Worm (Caenorhabditis elegans) whole organism, L4 larva: ENCODE data around the gene F53H2.3.
A peak's percentile ranks its signal among the peaks of the same experiment; 100 is the strongest.

Experiments
- D1046.2 ChIP-seq: fragments of 200-800 bp; sonication (Bioruptor generic); IDR thresholded peaks from 2 replicates; pipeline ENCODE4 v1.3.6; 2022; ENCODE audit warnings: missing genetic modification characterization, missing compliant biosample characterization
- F26F4.8 ChIP-seq: fragments of 200-800 bp; sonication (Bioruptor generic); conservative IDR thresholded peaks from 2 replicates; pipeline ENCODE4 v1.3.6; 2022; ENCODE audit warnings: missing genetic modification characterization, missing compliant biosample characterization
- F44E2.7 ChIP-seq: fragments of 200-800 bp; sonication (Bioruptor generic); IDR thresholded peaks from 2 replicates; pipeline ENCODE4 v2.1.2; 2022; ENCODE audit warnings: missing genetic modification characterization, missing compliant biosample characterization
- R02D3.7 ChIP-seq: fragments of 150-350 bp; sonication (generic microtip); optimal IDR thresholded peaks from 3 replicates; lab custom pipeline; 2014; ENCODE audit warnings: missing biosample characterization, missing genetic modification characterization
- T26A8.4 ChIP-seq: fragments of 200-800 bp; sonication (Bioruptor generic); IDR thresholded peaks from 2 replicates; pipeline ENCODE4 v1.3.6; 2022; ENCODE audit warnings: missing genetic modification characterization, missing compliant biosample characterization
- Y105C5A.15 ChIP-seq: fragments of 200-800 bp; sonication (Bioruptor generic); IDR thresholded peaks from 2 replicates; pipeline ENCODE4 v1.3.6; 2022; ENCODE audit warnings: missing genetic modification characterization, missing compliant biosample characterization
- Y48G9A.11 ChIP-seq: fragments of 200-800 bp; sonication (Bioruptor generic); IDR thresholded peaks from 2 replicates; pipeline ENCODE4 v1.3.6; 2022; ENCODE audit warnings: missing genetic modification reagents, missing genetic modification characterization, missing compliant biosample characterization
- Y5F2A.4 ChIP-seq: fragments of 200-800 bp; sonication (Bioruptor generic); optimal IDR thresholded peaks from 2 replicates; lab custom pipeline; 2018; ENCODE audit warnings: mild to moderate bottlenecking, missing genetic modification characterization, missing compliant biosample characterization
- ZK546.5 ChIP-seq, 2 experiments: sonication (generic microtip); optimal IDR thresholded peaks; 2 replicates each; lab custom pipeline; 2017; ENCODE audit warnings: missing biosample characterization in 2 of 2, missing genetic modification characterization in 2 of 2
- aly-2 ChIP-seq: sonication (generic microtip); optimal IDR thresholded peaks from 2 replicates; lab custom pipeline; 2018; ENCODE audit warnings: missing biosample characterization, missing genetic modification characterization
- ceh-20 ChIP-seq: fragments of 200-800 bp; sonication (Bioruptor generic); IDR thresholded peaks from 2 replicates; pipeline ENCODE4 v1.3.6; 2022; ENCODE audit warnings: missing genetic modification reagents, missing genetic modification characterization, missing compliant biosample characterization
- ceh-44 ChIP-seq: fragments of 200-800 bp; sonication (Bioruptor generic); IDR thresholded peaks from 2 replicates; pipeline ENCODE4 v1.3.6; 2022; ENCODE audit warnings: missing genetic modification reagents, missing genetic modification characterization, missing compliant biosample characterization
- ceh-82 ChIP-seq: sonication (generic microtip); optimal IDR thresholded peaks from 2 replicates; lab custom pipeline; 2017; ENCODE audit warnings: missing biosample characterization, missing genetic modification characterization
- daf-16 ChIP-seq, 3 experiments: sonication (generic microtip); optimal IDR thresholded peaks; 2 replicates each; lab custom pipeline; 2016 to 2017; ENCODE audit warnings: missing genetic modification characterization in 3 of 3, missing genetic modification reagents in 3 of 3, mild to moderate bottlenecking in 2 of 3, missing compliant biosample characterization in 2 of 3, missing biosample characterization in 1 of 3, moderate library complexity in 1 of 3
- daf-8 ChIP-seq: fragments of 200-800 bp; sonication (Bioruptor generic); IDR thresholded peaks from 2 replicates; pipeline ENCODE4 v1.3.6; 2022; ENCODE audit warnings: missing genetic modification characterization, missing compliant biosample characterization
- dmd-9 ChIP-seq: fragments of 200-800 bp; sonication (Bioruptor generic); IDR thresholded peaks from 2 replicates; pipeline ENCODE4 v1.3.6; 2022; ENCODE audit warnings: missing genetic modification reagents, missing genetic modification characterization, missing compliant biosample characterization
- duxl-1 ChIP-seq: sonication (generic microtip); optimal IDR thresholded peaks from 2 replicates; lab custom pipeline; 2016; ENCODE audit warnings: mild to moderate bottlenecking, missing genetic modification characterization, moderate library complexity, missing compliant biosample characterization; ENCODE audit not compliant: poor library complexity
- dve-1 ChIP-seq: sonication (generic microtip); optimal IDR thresholded peaks from 2 replicates; lab custom pipeline; 2017; ENCODE audit warnings: antibody characterized with exemption, mild to moderate bottlenecking, missing genetic modification characterization, missing compliant biosample characterization; ENCODE audit not compliant: insufficient read depth
- egl-27 ChIP-seq: sonication (generic microtip); optimal IDR thresholded peaks from 3 replicates; lab custom pipeline; 2017; ENCODE audit warnings: missing biosample characterization, missing genetic modification reagents, missing genetic modification characterization
- egl-43 ChIP-seq: fragments of 200-800 bp; sonication (Bioruptor generic); IDR thresholded peaks from 2 replicates; pipeline ENCODE4 v1.3.6; 2022; ENCODE audit warnings: missing genetic modification reagents, missing genetic modification characterization, missing compliant biosample characterization
- hlh-11 ChIP-seq: fragments of 200-800 bp; sonication (Bioruptor generic); optimal IDR thresholded peaks from 2 replicates; lab custom pipeline; 2018; ENCODE audit warnings: mild to moderate bottlenecking, missing genetic modification characterization, missing compliant biosample characterization
- hmg-1.1 ChIP-seq: fragments of 200-800 bp; sonication (Bioruptor generic); IDR thresholded peaks from 2 replicates; pipeline ENCODE4 v1.3.6; 2022; ENCODE audit warnings: missing genetic modification reagents, missing genetic modification characterization, missing compliant biosample characterization
- lim-7 ChIP-seq: fragments of 200-800 bp; sonication (Bioruptor generic); IDR thresholded peaks from 2 replicates; pipeline ENCODE4 v1.3.6; 2022; ENCODE audit warnings: missing genetic modification characterization, missing compliant biosample characterization
- lin-15B ChIP-seq: fragments of 150-350 bp; sonication (generic microtip); optimal IDR thresholded peaks from 3 replicates; lab custom pipeline; 2014; ENCODE audit warnings: missing biosample characterization, missing genetic modification characterization
- lin-39 ChIP-seq: fragments of 150-350 bp; optimal IDR thresholded peaks from 2 replicates; lab custom pipeline; 2014; ENCODE audit warnings: missing biosample characterization, missing genetic modification reagents, missing genetic modification characterization
- nhr-102 ChIP-seq: sonication (generic microtip); optimal IDR thresholded peaks from 2 replicates; lab custom pipeline; 2016; ENCODE audit warnings: mild to moderate bottlenecking, missing genetic modification characterization, moderate library complexity, missing compliant biosample characterization
- nhr-111 ChIP-seq: fragments of 200-800 bp; sonication (Bioruptor generic); optimal IDR thresholded peaks from 2 replicates; lab custom pipeline; 2018; ENCODE audit warnings: mild to moderate bottlenecking, missing genetic modification characterization, missing compliant biosample characterization
- nhr-237 ChIP-seq: sonication (generic microtip); optimal IDR thresholded peaks from 2 replicates; lab custom pipeline; 2017; ENCODE audit warnings: missing biosample characterization, missing genetic modification characterization
- nhr-25 ChIP-seq: sonication (generic microtip); optimal IDR thresholded peaks from 2 replicates; lab custom pipeline; 2017; ENCODE audit warnings: missing genetic modification characterization, mild to moderate bottlenecking, missing compliant biosample characterization, antibody characterized with exemption, moderate library complexity, borderline replicate concordance; ENCODE audit not compliant: insufficient read depth
- nhr-28 ChIP-seq: fragments of 150-350 bp; optimal IDR thresholded peaks from 2 replicates; lab custom pipeline; 2014; ENCODE audit warnings: missing biosample characterization, missing genetic modification characterization
- nhr-41 ChIP-seq: fragments of 200-800 bp; sonication (Bioruptor generic); IDR thresholded peaks from 2 replicates; pipeline ENCODE4 v1.3.6; 2022; ENCODE audit warnings: missing genetic modification reagents, missing genetic modification characterization, missing compliant biosample characterization
- pha-4 ChIP-seq, 2 experiments: fragments of 150-350 bp in 1 of 2; fragments of 200-800 bp in 1 of 2; sonication (Bioruptor generic) in 1 of 2; IDR thresholded peaks in 1 of 2; optimal IDR thresholded peaks in 1 of 2; 2 replicates each; pipeline versions ENCODE4 v1.3.6 to Lab custom; 2014 to 2022; ENCODE audit warnings: missing genetic modification characterization in 2 of 2, missing genetic modification reagents in 2 of 2, missing biosample characterization in 1 of 2, missing compliant biosample characterization in 1 of 2
- sdz-12 ChIP-seq: fragments of 200-800 bp; sonication (Bioruptor generic); optimal IDR thresholded peaks from 2 replicates; lab custom pipeline; 2018; ENCODE audit warnings: mild to moderate bottlenecking, missing genetic modification characterization, missing compliant biosample characterization
- skn-1 ChIP-seq: fragments of 150-350 bp; optimal IDR thresholded peaks from 2 replicates; lab custom pipeline; 2014; ENCODE audit warnings: missing biosample characterization, missing genetic modification characterization
- tag-97 ChIP-seq: fragments of 200-800 bp; sonication (Bioruptor generic); IDR thresholded peaks from 2 replicates; pipeline ENCODE4 v1.3.6; 2022; ENCODE audit warnings: missing genetic modification characterization, missing compliant biosample characterization
- unc-130 ChIP-seq: sonication (generic microtip); optimal IDR thresholded peaks from 2 replicates; lab custom pipeline; 2016; ENCODE audit warnings: missing genetic modification reagents, missing genetic modification characterization, missing compliant biosample characterization
- unc-62 ChIP-seq, 3 experiments: fragments of 150-350 bp in 1 of 3; sonication (generic microtip); optimal IDR thresholded peaks in 2 of 3; peaks in 1 of 3; 1 replicate in 1 of 3; 2 replicates in 2 of 3; lab custom pipeline; 2014 to 2017; ENCODE audit warnings: missing biosample characterization in 3 of 3, missing genetic modification characterization in 3 of 3, missing genetic modification reagents in 3 of 3, missing genotype in 1 of 3
- zag-1 ChIP-seq: fragments of 150-350 bp; optimal IDR thresholded peaks from 2 replicates; lab custom pipeline; 2014; ENCODE audit warnings: missing biosample characterization, missing genetic modification characterization
- zfp-3 ChIP-seq: fragments of 200-800 bp; sonication (Bioruptor generic); conservative IDR thresholded peaks from 2 replicates; pipeline ENCODE4 v1.3.6; 2022; ENCODE audit warnings: missing genetic modification reagents, missing genetic modification characterization, missing compliant biosample characterization

The F53H2.3 gene

DNA sequence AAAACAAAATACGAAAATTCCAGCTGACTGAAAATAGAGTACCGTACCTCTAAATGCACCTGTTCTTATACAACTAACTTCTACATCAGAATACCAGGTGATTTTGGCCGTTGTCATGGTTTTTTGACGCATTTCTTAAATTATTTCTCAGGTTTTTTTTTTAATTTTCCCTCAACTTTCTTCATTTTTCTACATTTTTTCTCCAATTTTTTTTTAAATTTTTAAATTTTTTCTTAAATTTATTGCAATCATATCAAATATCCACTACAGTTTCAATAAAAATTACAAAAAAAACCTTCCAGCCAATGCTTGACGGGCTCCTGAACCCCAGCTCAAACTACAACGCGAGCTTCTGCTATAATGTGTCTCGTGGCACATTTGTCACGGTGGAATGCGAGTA is 60.4 kb downstream of the F53H2.3 start, which contains the start of gene K02E2.1:
TSS of gene K02E2.1 (plus strand) at position 301 of the 400 bp plus-strand sequence.
- TF ChIP-seq unc-130 (GFP tag; lab: Kevin White, UChicago) (no peak), egl-27 (tag; lab: Kevin White, UChicago) (no peak), Y5F2A.4 (no peak), lin-39 (tag; lab: Kevin White, UChicago) (no peak), Y105C5A.15 (GFP tag; lab: Robert Waterston, UW) (no peak), duxl-1 (tag; lab: Kevin White, UChicago) (no peak), nhr-25 (tag; lab: Kevin White, UChicago) (no peak), ceh-44 (no peak), lin-15B (tag; lab: Kevin White, UChicago) (no peak), unc-62 (GFP tag; optimal IDR thresholded peaks at IDR 0.05 in 1 of 2; lab: Kevin White, UChicago) (no peak), unc-62 (tag; optimal IDR thresholded peaks at IDR 0.05; lab: Kevin White, UChicago) (no peak), dmd-9 (GFP tag; lab: Robert Waterston, UW) (no peak), tag-97 (GFP tag; lab: Robert Waterston, UW) (no peak), nhr-237 (tag; lab: Kevin White, UChicago) (no peak), pha-4 (GFP tag; IDR thresholded peaks at IDR 0.05; lab: Robert Waterston, UW) (no peak), pha-4 (tag; optimal IDR thresholded peaks at IDR 0.05; lab: Kevin White, UChicago) (no peak), nhr-111 (GFP tag; lab: Kevin White, UChicago) (no peak)
- TF ChIP-seq, all 104 proteins: peak for 0

DNA sequence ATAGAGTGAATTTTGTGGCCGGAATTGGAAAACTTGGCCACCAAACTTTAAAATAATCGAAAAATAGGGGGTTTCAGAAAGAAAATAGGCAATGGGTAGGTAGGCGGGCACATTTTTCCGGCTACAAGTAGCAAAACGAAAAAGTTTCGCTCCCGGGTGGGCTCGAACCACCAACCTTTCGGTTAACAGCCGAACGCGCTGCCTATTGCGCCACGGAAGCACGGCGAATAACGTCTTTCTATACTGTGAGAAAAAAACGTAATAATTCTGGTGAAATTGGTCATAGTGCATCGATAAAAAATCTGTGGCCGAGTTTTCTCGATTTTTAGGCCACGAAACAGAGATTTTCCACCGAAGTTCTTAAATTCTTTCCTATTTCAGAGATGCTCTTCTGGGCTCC is 61.2 kb downstream of the F53H2.3 start:
- TF ChIP-seq F26F4.8 (GFP tag; lab: Robert Waterston, UW), result no peak
- no peak for TF ChIP-seq Y48G9A.11 (GFP tag; lab: Robert Waterston, UW)
- no peak for TF ChIP-seq hlh-11 (tag; lab: Kevin White, UChicago)
- TF ChIP-seq zfp-3 (GFP tag; lab: Robert Waterston, UW), result no peak
- no peak for TF ChIP-seq skn-1 (tag; lab: Kevin White, UChicago)
- 0 out of 2 replicates have a peak, but pooled peaks have one; percentile 18 for TF ChIP-seq daf-8 (GFP tag; lab: Robert Waterston, UW)
- no peak for TF ChIP-seq hmg-1.1
- no peak for TF ChIP-seq dve-1
- TF ChIP-seq T26A8.4 (GFP tag; lab: Robert Waterston, UW), result no peak
- TF ChIP-seq daf-16 (GFP tag; optimal IDR thresholded peaks at IDR 0.05; lab: Kevin White, UChicago), result peak in 1 of 2 experiments; percentile 50
- peak; percentile 10 for TF ChIP-seq daf-16 (tag; optimal IDR thresholded peaks at IDR 0.05; lab: Kevin White, UChicago)
- TF ChIP-seq D1046.2 (GFP tag; lab: Robert Waterston, UW), result peak; percentile 65; the same call in 1 of the 2 replicates
- no peak for TF ChIP-seq nhr-25 (tag; lab: Kevin White, UChicago)
- TF ChIP-seq nhr-102, result no peak
- peak; percentile 66 for TF ChIP-seq egl-43 (GFP tag; lab: Robert Waterston, UW)
- TF ChIP-seq nhr-41 (GFP tag; lab: Robert Waterston, UW), result no peak
- no peak for TF ChIP-seq R02D3.7 (tag; lab: Kevin White, UChicago)
- no peak for TF ChIP-seq nhr-28 (tag; lab: Kevin White, UChicago)
- TF ChIP-seq sdz-12 (GFP tag; lab: Kevin White, UChicago), result no peak
- TF ChIP-seq lim-7 (GFP tag; lab: Robert Waterston, UW), result 0 out of 2 replicates have a peak, but pooled peaks have one; percentile 50
- TF ChIP-seq ceh-20 (GFP tag; lab: Robert Waterston, UW), result 0 out of 2 replicates have a peak, but pooled peaks have one; percentile 30
- no peak for TF ChIP-seq aly-2
- TF ChIP-seq ceh-82 (tag; lab: Kevin White, UChicago), result no peak
- TF ChIP-seq ZK546.5 (tag; optimal IDR thresholded peaks at IDR 0.05; lab: Kevin White, UChicago), result no peak
- TF ChIP-seq unc-130 (GFP tag; lab: Kevin White, UChicago), result no peak
- peak; percentile 86; the same call in 1 of the 2 replicates for TF ChIP-seq F44E2.7
- TF ChIP-seq zag-1 (tag; lab: Kevin White, UChicago), result no peak
